Worm (Caenorhabditis elegans): ENCODE measurements around the gene ssq-3.
A peak's percentile ranks its signal among the peaks of the same experiment; 100 is the strongest.

- TF ChIP-seq W03F9.2 (tag; optimal IDR thresholded peaks at IDR 0.05) (peak; percentile 21), him-1 (tag; optimal IDR thresholded peaks at IDR 0.05) (no peak), dao-5 (tag; optimal IDR thresholded peaks at IDR 0.05) (no peak)
Observed at ce11 chrIV:7147722-7148121, 36.3 kb downstream of the ssq-3 start.
